Worm (Caenorhabditis elegans): ENCODE data around the gene nhr-55.

Gene nhr-55

ce11 chrV:438094-438493 is 39.9 kb upstream of the nhr-55 start, which contains the start of gene B0554.1:
Gene B0554.1, plus strand, starts transcription at chrV:438394.
- no peak for TF ChIP-seq ZK546.5 (tag; optimal IDR thresholded peaks at IDR 0.05)
- TF ChIP-seq aly-2 (tag; optimal IDR thresholded peaks at IDR 0.05) = no peak
- TF ChIP-seq nhr-76 (tag; optimal IDR thresholded peaks at IDR 0.05) = no peak
- no peak for TF ChIP-seq lin-38 (GFP tag; IDR thresholded peaks at IDR 0.05)
- TF ChIP-seq T26A8.4 (GFP tag; IDR thresholded peaks at IDR 0.05) = no peak

ce11 chrV:439183-439749 is 38.7 kb upstream of the nhr-55 start:
- TF ChIP-seq nhr-28 (tag; optimal IDR thresholded peaks at IDR 0.05) = no peak
- no peak for TF ChIP-seq spr-3 (GFP tag; optimal IDR thresholded peaks at IDR 0.05)
- TF ChIP-seq aha-1 (tag) = peak; percentile 92
- TF ChIP-seq unc-62 (GFP tag; optimal IDR thresholded peaks at IDR 0.05 in 1 of 2) = peak in 1 of 2 experiments; percentile 90
- no peak for TF ChIP-seq unc-62 (tag; optimal IDR thresholded peaks at IDR 0.05)
- no peak for TF ChIP-seq mxl-2 (GFP tag; conservative IDR thresholded peaks at IDR 0.05)
- no peak for TF ChIP-seq nhr-76 (tag; optimal IDR thresholded peaks at IDR 0.05)

- TF ChIP-seq zip-11 (GFP tag; IDR thresholded peaks at IDR 0.05) (no peak), F37D6.2 (tag; optimal IDR thresholded peaks at IDR 0.05) (no peak), nhr-41 (GFP tag; IDR thresholded peaks at IDR 0.05) (no peak), attf-4 (tag; optimal IDR thresholded peaks at IDR 0.05) (no peak), aha-1 (tag) (peak; percentile 13), pqm-1 (tag; optimal IDR thresholded peaks at IDR 0.05) (no peak), gei-8 (GFP tag; optimal IDR thresholded peaks at IDR 0.05) (no peak)
Observed at ce11 chrV:440923-441322, 37.0 kb upstream of the nhr-55 start, which contains the start of gene B0554.7. Gene B0554.7, minus strand, starts transcription at chrV:441023.

ce11 chrV:443193-443592 is 34.8 kb upstream of the nhr-55 start, which contains the start of gene srh-33:
Gene srh-33, minus strand, starts transcription at chrV:443293.
- TF ChIP-seq nhr-10 (tag; optimal IDR thresholded peaks at IDR 0.05) (no peak), dmd-8 (GFP tag; IDR thresholded peaks at IDR 0.05) (no peak), ztf-11 (tag; optimal IDR thresholded peaks at IDR 0.05) (no peak), daf-12 (tag; optimal IDR thresholded peaks at IDR 0.05) (no peak), lsy-2 (tag; optimal IDR thresholded peaks at IDR 0.05) (no peak), lim-7 (GFP tag; IDR thresholded peaks at IDR 0.05) (no peak), R02D3.7 (tag; optimal IDR thresholded peaks at IDR 0.05) (no peak), nhr-41 (GFP tag; IDR thresholded peaks at IDR 0.05) (no peak), attf-4 (tag; optimal IDR thresholded peaks at IDR 0.05) (no peak), php-3 (GFP tag; IDR thresholded peaks at IDR 0.05) (no peak), nhr-77 (tag; optimal IDR thresholded peaks at IDR 0.05) (no peak), aly-2 (tag; optimal IDR thresholded peaks at IDR 0.05) (no peak), spr-1 (tag; optimal IDR thresholded peaks at IDR 0.05) (no peak), Y5F2A.4 (GFP tag; optimal IDR thresholded peaks at IDR 0.05) (no peak), pqm-1 (tag; optimal IDR thresholded peaks at IDR 0.05) (no peak)

ce11 chrV:446574-446973 is 31.4 kb upstream of the nhr-55 start, which contains the start of gene srh-34:
Gene srh-34, minus strand, starts transcription at chrV:446674.
- no peak for TF ChIP-seq mxl-3 (GFP tag; optimal IDR thresholded peaks at IDR 0.05)
- no peak for TF ChIP-seq madf-9 (GFP tag; conservative IDR thresholded peaks at IDR 0.05)
- no peak for TF ChIP-seq lir-3 (tag; optimal IDR thresholded peaks at IDR 0.05)

- TF ChIP-seq nhr-6 (tag; optimal IDR thresholded peaks at IDR 0.05) (no peak), F44E2.7 (GFP tag; IDR thresholded peaks at IDR 0.05) (0 out of 2 replicates have a peak, but pooled peaks have one; percentile 9), unc-62 (GFP tag; optimal IDR thresholded peaks at IDR 0.05 in 1 of 2) (peak in 1 of 2 experiments; percentile 27), unc-62 (tag; optimal IDR thresholded peaks at IDR 0.05) (no peak), nhr-76 (tag; optimal IDR thresholded peaks at IDR 0.05) (no peak), set-16 (GFP tag; IDR thresholded peaks at IDR 0.05) (peak; percentile 58), nhr-25 (tag; optimal IDR thresholded peaks at IDR 0.05; ENCODE audit: borderline replicate concordance, insufficient read depth) (no peak), duxl-1 (tag; optimal IDR thresholded peaks at IDR 0.05; ENCODE audit: poor library complexity) (no peak)
Observed at ce11 chrV:446988-447387, 31.0 kb upstream of the nhr-55 start.

All from whole organism, L4 larva.